Fruit fly (Drosophila melanogaster) whole organism, adult: ENCODE results near the gene comm2.

Experiments used
- CG11617 ChIP-seq: fragments of 200-800 bp; sonication (Bioruptor generic); optimal IDR thresholded peaks from 2 replicates; lab custom pipeline; 2017; ENCODE audit warnings: mild to moderate bottlenecking, missing biosample characterization, missing genetic modification reagents, missing genetic modification characterization
- CG12768 ChIP-seq: fragments of 200-800 bp; sonication (Bioruptor generic); optimal IDR thresholded peaks from 2 replicates; lab custom pipeline; 2017; ENCODE audit warnings: missing biosample characterization, missing genetic modification characterization, mild to moderate bottlenecking, moderate library complexity, missing genetic modification reagents
- CG14711 ChIP-seq: fragments of 200-800 bp; sonication (Bioruptor generic); optimal IDR thresholded peaks from 2 replicates; lab custom pipeline; 2018; ENCODE audit warnings: missing biosample characterization, mild to moderate bottlenecking, missing genetic modification characterization, moderate library complexity
- CG1620 ChIP-seq: fragments of 200-800 bp; sonication (Bioruptor generic); optimal IDR thresholded peaks from 2 replicates; lab custom pipeline; 2016; ENCODE audit warnings: missing biosample characterization, missing genetic modification characterization
- CG33017 ChIP-seq: fragments of 200-800 bp; sonication (Bioruptor generic); optimal IDR thresholded peaks from 2 replicates; lab custom pipeline; 2018; ENCODE audit warnings: missing biosample characterization, mild to moderate bottlenecking, missing genetic modification characterization, moderate library complexity
- CG5204 ChIP-seq: fragments of 200-800 bp; sonication (Bioruptor generic); optimal IDR thresholded peaks from 2 replicates; lab custom pipeline; 2016; ENCODE audit warnings: missing biosample characterization, missing genetic modification characterization
- CG7045 ChIP-seq: fragments of 200-800 bp; sonication (Bioruptor generic); optimal IDR thresholded peaks from 2 replicates; lab custom pipeline; 2017; ENCODE audit warnings: missing biosample characterization, mild to moderate bottlenecking, missing genetic modification characterization
- CG7101 ChIP-seq: fragments of 200-800 bp; sonication (Bioruptor generic); optimal IDR thresholded peaks from 2 replicates; lab custom pipeline; 2018; ENCODE audit warnings: missing biosample characterization, mild to moderate bottlenecking, missing genetic modification characterization, moderate library complexity
- Clk ChIP-seq: fragments of 200-800 bp; sonication (Bioruptor generic); optimal IDR thresholded peaks from 2 replicates; lab custom pipeline; 2017; ENCODE audit warnings: missing biosample characterization, missing genetic modification characterization
- Crg-1 ChIP-seq: fragments of 200-800 bp; sonication (Bioruptor generic); optimal IDR thresholded peaks from 2 replicates; lab custom pipeline; 2016; ENCODE audit warnings: missing biosample characterization, missing genetic modification characterization
- Hr96 ChIP-seq: fragments of 200-800 bp; sonication (Bioruptor generic); optimal IDR thresholded peaks from 2 replicates; lab custom pipeline; 2016; ENCODE audit warnings: missing biosample characterization, missing genetic modification characterization
- Mnt ChIP-seq: fragments of 200-800 bp; sonication (Bioruptor generic); optimal IDR thresholded peaks from 2 replicates; lab custom pipeline; 2016; ENCODE audit warnings: missing biosample characterization, mild to moderate bottlenecking, missing genetic modification characterization
- bab1 ChIP-seq: fragments of 200-800 bp; sonication (Bioruptor generic); optimal IDR thresholded peaks from 3 replicates; lab custom pipeline; 2019; ENCODE audit warnings: missing biosample characterization, mild to moderate bottlenecking, missing genetic modification characterization, moderate library complexity
- cic ChIP-seq: fragments of 200-800 bp; sonication (Bioruptor generic); optimal IDR thresholded peaks from 2 replicates; lab custom pipeline; 2017; ENCODE audit warnings: missing biosample characterization, mild to moderate bottlenecking, missing genetic modification characterization, moderate library complexity
- cnc ChIP-seq, 2 experiments: fragments of >200 bp; optimal IDR thresholded peaks; 2 replicates each; lab custom pipeline; 2017
- kay ChIP-seq: fragments of 200-800 bp; sonication (Bioruptor generic); peaks from one replicate; lab custom pipeline; 2016; ENCODE audit warnings: missing biosample characterization, missing genetic modification characterization, borderline replicate concordance
- ovo ChIP-seq: fragments of 200-800 bp; sonication (Bioruptor generic); optimal IDR thresholded peaks from 2 replicates; lab custom pipeline; 2016; ENCODE audit warnings: missing biosample characterization, missing genetic modification characterization
- pad ChIP-seq: fragments of 200-800 bp; sonication (Bioruptor generic); optimal IDR thresholded peaks from 3 replicates; lab custom pipeline; 2017; ENCODE audit warnings: missing biosample characterization, missing genetic modification characterization, mild to moderate bottlenecking, moderate library complexity, missing genetic modification reagents
- tj ChIP-seq: fragments of 200-800 bp; sonication (Bioruptor generic); optimal IDR thresholded peaks from 3 replicates; lab custom pipeline; 2017; ENCODE audit warnings: missing biosample characterization, mild to moderate bottlenecking, missing genetic modification characterization, moderate library complexity
- toe ChIP-seq: fragments of 200-800 bp; sonication (Bioruptor generic); optimal IDR thresholded peaks from 2 replicates; lab custom pipeline; 2016; ENCODE audit warnings: missing biosample characterization, missing genetic modification characterization

Gene comm2

dm6 chr3L:15700338-15700966, 802 bp upstream of the comm2 start:
- TF ChIP-seq CG11617 (no peak), cnc (optimal IDR thresholded peaks at IDR 0.05; lab: Kevin White, UChicago) (no peak), CG12768 (GFP tag; lab: Kevin White, UChicago) (no peak), cic (GFP tag; lab: Kevin White, UChicago) (no peak), CG5204 (GFP tag; lab: Kevin White, UChicago) (no peak), bab1 (no peak), CG7101 (tag; lab: Kevin White, UChicago) (no peak), ovo (GFP tag; lab: Kevin White, UChicago) (no peak)

dm6 chr3L:15697916-15698315, 1.7 kb downstream of the comm2 start:
- TF ChIP-seq cnc (optimal IDR thresholded peaks at IDR 0.05; lab: Kevin White, UChicago) (no peak), CG5204 (GFP tag; lab: Kevin White, UChicago) (no peak), cic (GFP tag; lab: Kevin White, UChicago) (no peak), bab1 (no peak), kay (GFP tag; lab: Kevin White, UChicago) (no peak), CG14711 (no peak), CG33017 (tag; lab: Kevin White, UChicago) (no peak), CG12768 (GFP tag; lab: Kevin White, UChicago) (no peak), ovo (GFP tag; lab: Kevin White, UChicago) (no peak), pad (GFP tag; lab: Kevin White, UChicago) (no peak), Mnt (no peak), tj (GFP tag; lab: Kevin White, UChicago) (no peak), Crg-1 (GFP tag; lab: Kevin White, UChicago) (no peak), toe (GFP tag; lab: Kevin White, UChicago) (no peak), Clk (GFP tag; lab: Kevin White, UChicago) (no peak), CG7045 (no peak)

- TF ChIP-seq tj (GFP tag; lab: Kevin White, UChicago) (no peak), cic (GFP tag; lab: Kevin White, UChicago) (no peak), CG5204 (GFP tag; lab: Kevin White, UChicago) (no peak), CG7101 (tag; lab: Kevin White, UChicago) (no peak), CG1620 (GFP tag; lab: Kevin White, UChicago) (no peak), cnc (optimal IDR thresholded peaks at IDR 0.05; lab: Kevin White, UChicago) (no peak), CG12768 (GFP tag; lab: Kevin White, UChicago) (no peak), Hr96 (GFP tag; lab: Kevin White, UChicago) (no peak), pad (GFP tag; lab: Kevin White, UChicago) (no peak), Clk (GFP tag; lab: Kevin White, UChicago) (no peak), ovo (GFP tag; lab: Kevin White, UChicago) (no peak), kay (GFP tag; lab: Kevin White, UChicago) (no peak), CG14711 (no peak), Crg-1 (GFP tag; lab: Kevin White, UChicago) (no peak), Mnt (no peak), CG11617 (no peak), toe (GFP tag; lab: Kevin White, UChicago) (no peak)
Observed at dm6 chr3L:15695195-15695594, 4.5 kb downstream of the comm2 start.

- TF ChIP-seq CG33017 (tag; lab: Kevin White, UChicago) (no peak), CG7101 (tag; lab: Kevin White, UChicago) (peak; percentile 4)
Observed at dm6 chr3L:15694406-15694805, 5.2 kb downstream of the comm2 start.

DNA sequence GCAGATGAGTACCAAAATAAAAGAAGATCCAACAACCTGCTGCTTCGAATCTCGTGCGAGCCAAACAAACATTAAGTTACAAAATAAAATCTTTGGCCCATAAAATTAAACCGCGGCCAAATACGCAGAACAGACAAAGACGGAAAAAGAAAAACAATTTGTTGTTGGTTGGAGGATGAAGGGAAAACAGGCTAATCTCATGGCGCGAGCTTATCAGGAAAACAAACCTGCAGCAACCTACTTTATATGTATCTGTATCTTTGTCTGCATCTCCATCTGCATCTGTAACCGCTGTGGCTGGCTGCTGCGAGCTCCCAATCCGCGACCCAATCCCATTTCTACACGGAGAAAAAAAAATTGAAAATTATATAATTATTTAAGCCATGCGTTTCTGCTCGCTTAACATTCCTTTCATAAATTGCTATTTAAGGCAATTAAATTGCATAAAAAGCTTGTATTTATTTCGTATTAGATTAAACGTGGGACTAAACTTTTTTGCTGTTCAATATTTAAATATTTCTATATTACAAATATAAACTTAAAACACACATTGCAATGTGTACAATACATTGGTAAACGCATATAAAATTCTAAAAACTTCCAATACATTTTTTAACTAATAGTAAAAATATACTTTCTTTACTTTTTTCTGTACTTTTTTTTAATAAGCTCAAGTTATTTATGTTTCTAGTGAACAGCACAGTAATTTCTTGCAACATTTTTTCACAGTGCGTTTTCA, 6.7 kb downstream of the comm2 start:
- TF ChIP-seq CG11617, result no peak
- TF ChIP-seq cic (GFP tag; lab: Kevin White, UChicago), result no peak
- TF ChIP-seq cnc (optimal IDR thresholded peaks at IDR 0.05; lab: Kevin White, UChicago), result no peak
- TF ChIP-seq bab1, result no peak
- no peak for TF ChIP-seq Crg-1 (GFP tag; lab: Kevin White, UChicago)
- no peak for TF ChIP-seq CG5204 (GFP tag; lab: Kevin White, UChicago)
- TF ChIP-seq CG33017 (tag; lab: Kevin White, UChicago), result no peak
- no peak for TF ChIP-seq Clk (GFP tag; lab: Kevin White, UChicago)
- TF ChIP-seq toe (GFP tag; lab: Kevin White, UChicago), result no peak
- no peak for TF ChIP-seq Mnt
- no peak for TF ChIP-seq Hr96 (GFP tag; lab: Kevin White, UChicago)
- no peak for TF ChIP-seq ovo (GFP tag; lab: Kevin White, UChicago)
- TF ChIP-seq tj (GFP tag; lab: Kevin White, UChicago), result no peak
- no peak for TF ChIP-seq pad (GFP tag; lab: Kevin White, UChicago)

- TF ChIP-seq tj (GFP tag; lab: Kevin White, UChicago) (no peak), Mnt (no peak), CG14711 (no peak)
Observed at dm6 chr3L:15692388-15692787, 7.3 kb downstream of the comm2 start.
